Worm (Caenorhabditis elegans) whole organism, mixed stage, embryonic: ENCODE data around the gene C08F11.12.

Source experiments
- M03D4.4 ChIP-seq: sonication (generic microtip); optimal IDR thresholded peaks from 2 replicates; lab custom pipeline; 2017; ENCODE audit warnings: mild to moderate bottlenecking, missing genetic modification characterization, missing compliant biosample characterization
- elt-3 ChIP-seq: fragments of 150-350 bp; optimal IDR thresholded peaks from 2 replicates; lab custom pipeline; 2014; ENCODE audit warnings: missing biosample characterization, missing genetic modification characterization
- lin-13 ChIP-seq: fragments of 150-350 bp; optimal IDR thresholded peaks from 2 replicates; lab custom pipeline; 2014; ENCODE audit warnings: missing biosample characterization, missing genetic modification characterization
- nhr-12 ChIP-seq: fragments of 150-350 bp; optimal IDR thresholded peaks from 2 replicates; lab custom pipeline; 2014; ENCODE audit warnings: missing biosample characterization, missing genetic modification characterization
- nhr-2 ChIP-seq: fragments of 150-350 bp; optimal IDR thresholded peaks from 2 replicates; lab custom pipeline; 2014; ENCODE audit warnings: missing biosample characterization, missing genetic modification characterization
- nhr-28 ChIP-seq: fragments of 150-350 bp; optimal IDR thresholded peaks from 2 replicates; lab custom pipeline; 2014; ENCODE audit warnings: missing biosample characterization, missing genetic modification characterization
- pha-4 ChIP-seq: fragments of 150-350 bp; optimal IDR thresholded peaks from 2 replicates; lab custom pipeline; 2018; ENCODE audit warnings: missing biosample characterization, missing genetic modification reagents, missing genetic modification characterization
- snpc-4 ChIP-seq: fragments of 150-350 bp; optimal IDR thresholded peaks from 2 replicates; lab custom pipeline; 2014; ENCODE audit warnings: missing biosample characterization, missing genetic modification characterization
- unc-39 ChIP-seq: fragments of 150-350 bp; optimal IDR thresholded peaks from 2 replicates; lab custom pipeline; 2014; ENCODE audit warnings: missing biosample characterization, missing genetic modification characterization
- unc-62 ChIP-seq: fragments of 150-350 bp; optimal IDR thresholded peaks from 2 replicates; lab custom pipeline; 2014; ENCODE audit warnings: missing biosample characterization, missing genetic modification reagents, missing genetic modification characterization

ce11 chrIV:13699384-13699788 is 48.1 kb upstream of the C08F11.12 start:
- TF ChIP-seq nhr-2 (tag; lab: Kevin White, UChicago) (no peak), snpc-4 (tag; lab: Kevin White, UChicago) (no peak), nhr-12 (tag; lab: Kevin White, UChicago) (no peak), unc-39 (tag; lab: Kevin White, UChicago) (no peak), nhr-28 (tag; lab: Kevin White, UChicago) (no peak), lin-13 (tag; lab: Kevin White, UChicago) (no peak), unc-62 (GFP tag; lab: Kevin White, UChicago) (peak; percentile 98), M03D4.4 (tag; lab: Kevin White, UChicago) (no peak), elt-3 (tag; lab: Kevin White, UChicago) (no peak), pha-4 (no peak)
